Worm (Caenorhabditis elegans): ENCODE data around the gene dhs-25.

Gene dhs-25

DNA sequence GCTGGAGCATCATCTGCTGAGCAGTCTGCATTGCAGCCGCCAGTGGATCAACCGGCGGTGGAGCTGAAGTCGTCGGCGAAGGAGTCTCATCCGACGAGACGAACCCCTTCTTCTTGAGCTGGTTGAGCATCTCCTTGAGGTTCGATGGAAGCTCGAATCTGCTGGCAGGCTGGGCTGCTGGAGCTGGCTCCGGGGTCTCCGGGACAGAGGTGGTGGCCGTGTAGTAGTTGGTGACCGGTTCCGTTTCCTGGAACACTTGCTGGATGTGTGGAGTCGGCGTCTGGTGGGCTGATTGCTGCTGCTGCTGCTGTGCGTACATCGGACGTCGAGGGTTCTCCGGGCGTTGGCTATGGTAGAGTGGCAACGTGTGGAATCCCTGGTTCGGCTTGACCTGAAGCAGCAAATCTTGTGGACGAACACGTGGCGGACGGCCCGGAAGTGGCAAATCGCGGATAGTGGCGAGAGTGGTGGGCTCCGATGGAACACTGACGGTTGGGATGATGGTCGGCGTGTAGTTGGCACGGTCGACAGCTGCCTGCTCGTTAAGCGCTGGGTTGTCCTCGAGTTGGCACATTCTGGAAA is 44.6 kb upstream of the dhs-25 start:
- peak; percentile 79; the same call in 1 of the 2 replicates for TF ChIP-seq egrh-3 (GFP tag; IDR thresholded peaks at IDR 0.05)
- TF ChIP-seq chd-7 (tag; optimal IDR thresholded peaks at IDR 0.05), result no peak
- TF ChIP-seq zfh-2 (GFP tag; conservative IDR thresholded peaks at IDR 0.05), result peak; percentile 79

ce11 chrX:1443556-1444243 is 42.6 kb upstream of the dhs-25 start:
- peak in 1 of 3 experiments; percentile 53 for TF ChIP-seq lin-35 (GFP tag; optimal IDR thresholded peaks at IDR 0.05)
- TF ChIP-seq lin-40 (tag; optimal IDR thresholded peaks at IDR 0.05), result peak; percentile 41
- no peak for TF ChIP-seq egl-44 (GFP tag; IDR thresholded peaks at IDR 0.05)
- TF ChIP-seq hmg-20 (GFP tag; IDR thresholded peaks at IDR 0.05), result no peak
- 0 out of 2 replicates have a peak, but pooled peaks have one; percentile 9 for TF ChIP-seq hmg-1.2 (GFP tag; IDR thresholded peaks at IDR 0.05)
- TF ChIP-seq dpff-1 (tag; optimal IDR thresholded peaks at IDR 0.05), result no peak

DNA sequence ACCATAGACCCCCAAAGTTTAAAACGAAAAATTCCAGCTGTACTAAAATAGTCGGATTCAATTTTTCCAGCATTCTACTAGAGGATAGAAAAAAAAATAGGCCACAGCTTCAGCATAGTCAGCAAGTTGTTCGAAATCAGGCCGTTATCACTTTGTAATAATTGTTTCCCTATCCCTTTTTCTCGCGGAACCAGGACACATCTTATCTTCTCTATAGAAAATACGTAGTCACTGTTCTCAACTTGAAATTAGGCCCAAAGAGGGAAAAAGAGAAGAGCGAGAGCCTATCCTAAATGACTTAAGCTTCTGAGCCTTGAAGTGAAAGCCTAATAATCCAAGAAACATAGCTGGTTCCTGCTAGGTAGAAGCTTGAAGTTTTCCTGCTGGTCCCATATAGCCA is 40.6 kb upstream of the dhs-25 start:
- TF ChIP-seq pbrm-1 (GFP tag; IDR thresholded peaks at IDR 0.05), result peak; percentile 31; the same call in 1 of the 2 replicates
- TF ChIP-seq hmg-20 (GFP tag; IDR thresholded peaks at IDR 0.05), result 0 out of 2 replicates have a peak, but pooled peaks have one; percentile 36
- no peak for TF ChIP-seq nfya-1 (tag; optimal IDR thresholded peaks at IDR 0.05; ENCODE audit: borderline replicate concordance, insufficient read depth)
- peak; percentile 26; the same call in 1 of the 2 replicates for TF ChIP-seq K11D2.4 (GFP tag; IDR thresholded peaks at IDR 0.05)
- TF ChIP-seq dox-1 (GFP tag; IDR thresholded peaks at IDR 0.05), result 0 out of 2 replicates have a peak, but pooled peaks have one; percentile 16
- no peak for TF ChIP-seq F23B12.7 (tag; optimal IDR thresholded peaks at IDR 0.05; ENCODE audit: insufficient read depth)
- TF ChIP-seq lin-54 (GFP tag; optimal IDR thresholded peaks at IDR 0.05), result peak; percentile 13
- TF ChIP-seq nfya-2 (GFP tag; IDR thresholded peaks at IDR 0.05), result no peak
- TF ChIP-seq F22D6.2 (tag; optimal IDR thresholded peaks at IDR 0.05), result no peak
- no peak for TF ChIP-seq F49E8.2 (tag; optimal IDR thresholded peaks at IDR 0.05; ENCODE audit: insufficient read depth)
- no peak for TF ChIP-seq cebp-2 (GFP tag; IDR thresholded peaks at IDR 0.05)
- peak; percentile 76 for TF ChIP-seq ama-1 (optimal IDR thresholded peaks at IDR 0.05)
- TF ChIP-seq ama-1 (GFP tag; optimal IDR thresholded peaks at IDR 0.05), result no peak
- TF ChIP-seq B0336.3 (GFP tag; IDR thresholded peaks at IDR 0.05), result peak; percentile 36; the same call in 1 of the 2 replicates
- no peak for TF ChIP-seq F37B4.10 (GFP tag; IDR thresholded peaks at IDR 0.05)
- peak; percentile 17 for TF ChIP-seq repo-1 (tag; optimal IDR thresholded peaks at IDR 0.05)
- peak; percentile 25 for TF ChIP-seq madf-10 (tag; optimal IDR thresholded peaks at IDR 0.05)
- TF ChIP-seq mcd-1 (GFP tag; IDR thresholded peaks at IDR 0.05), result no peak
- 0 out of 2 replicates have a peak, but pooled peaks have one; percentile 11 for TF ChIP-seq lag-1 (GFP tag; IDR thresholded peaks at IDR 0.05)
- peak; percentile 22 for TF ChIP-seq lin-40 (tag; optimal IDR thresholded peaks at IDR 0.05)
- TF ChIP-seq nhr-90 (tag; optimal IDR thresholded peaks at IDR 0.05), result no peak
- no peak for TF ChIP-seq ceh-79 (tag; optimal IDR thresholded peaks at IDR 0.05)
- peak; percentile 25; the same call in 1 of the 2 replicates for TF ChIP-seq hmg-1.2 (GFP tag; IDR thresholded peaks at IDR 0.05)
- TF ChIP-seq tlf-1 (GFP tag; optimal IDR thresholded peaks at IDR 0.05), result peak; percentile 33
- peak; percentile 62; the same call in 1 of the 2 replicates for TF ChIP-seq nfyb-1 (GFP tag; IDR thresholded peaks at IDR 0.05)
- TF ChIP-seq ZK185.1 (tag; optimal IDR thresholded peaks at IDR 0.05; ENCODE audit: poor library complexity, severe bottlenecking), result peak; percentile 44

DNA sequence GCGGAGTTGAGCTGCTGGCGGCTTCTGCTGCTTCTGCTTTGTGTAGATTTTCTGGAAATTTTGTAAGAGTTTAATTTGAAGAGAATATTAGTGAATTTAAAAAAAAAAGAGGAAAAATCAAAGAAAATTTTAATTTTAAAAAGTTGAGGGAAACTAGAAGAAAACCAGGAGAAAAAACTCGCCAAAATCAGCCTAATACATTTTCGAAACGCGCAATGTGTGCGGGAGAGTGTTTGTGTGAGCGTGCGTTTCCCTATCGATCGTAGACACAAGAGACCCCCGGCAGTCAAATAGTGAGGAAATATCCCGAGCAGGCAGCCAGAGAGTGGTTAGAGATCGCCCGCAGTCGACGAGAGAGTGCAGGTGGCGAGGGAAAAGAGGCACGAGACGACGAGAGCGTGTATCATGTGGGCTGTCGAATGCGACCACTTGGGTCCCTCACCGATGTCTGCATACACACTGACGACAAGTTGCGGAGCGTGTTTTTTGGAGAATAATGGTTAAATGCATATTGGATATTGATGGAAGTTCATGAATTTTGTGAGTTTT is 39.7 kb upstream of the dhs-25 start, which contains the start of gene zfp-3:
Gene zfp-3 (minus strand): TSS at position 51 of the 549 bp plus-strand sequence.
- no peak for TF ChIP-seq F37B4.10 (GFP tag; IDR thresholded peaks at IDR 0.05)
- no peak for TF ChIP-seq ztf-28 (GFP tag; IDR thresholded peaks at IDR 0.05)
- peak; percentile 70 for TF ChIP-seq repo-1 (tag; optimal IDR thresholded peaks at IDR 0.05)
- no peak for TF ChIP-seq fkh-3 (tag; optimal IDR thresholded peaks at IDR 0.05)
- peak; percentile 84 for TF ChIP-seq pha-4 (tag; optimal IDR thresholded peaks at IDR 0.05)
- peak; percentile 95 for TF ChIP-seq ceh-27 (GFP tag; optimal IDR thresholded peaks at IDR 0.05)
- TF ChIP-seq chd-7 (tag; optimal IDR thresholded peaks at IDR 0.05), result peak; percentile 76
- TF ChIP-seq gei-17 (GFP tag; optimal IDR thresholded peaks at IDR 0.05), result peak; percentile 87
- TF ChIP-seq akir-1 (GFP tag; optimal IDR thresholded peaks at IDR 0.05), result peak; percentile 76
- peak; percentile 56 for TF ChIP-seq tlf-1 (GFP tag; optimal IDR thresholded peaks at IDR 0.05)
- TF ChIP-seq dpl-1 (GFP tag; optimal IDR thresholded peaks at IDR 0.05), result no peak
- TF ChIP-seq ztf-25 (GFP tag; IDR thresholded peaks at IDR 0.05), result no peak
- TF ChIP-seq dox-1 (GFP tag; IDR thresholded peaks at IDR 0.05), result peak; percentile 85
- peak in 1 of 2 experiments; percentile 64 for TF ChIP-seq let-607 (tag; optimal IDR thresholded peaks at IDR 0.05)
- peak; percentile 84 for TF ChIP-seq nfyb-1 (GFP tag; IDR thresholded peaks at IDR 0.05)

Data from whole organism, young adult.